Worm (Caenorhabditis elegans) whole organism, L1 larva: ENCODE results near the gene ceh-60.

Experiments
- aly-2 ChIP-seq: fragments of 150-350 bp; optimal IDR thresholded peaks from 2 replicates; lab custom pipeline; 2014; ENCODE audit warnings: missing biosample characterization, missing genetic modification characterization
- ets-5 ChIP-seq: fragments of 200-800 bp; sonication (Bioruptor generic); IDR thresholded peaks from 2 replicates; pipeline ENCODE4 v1.3.6; 2022; ENCODE audit warnings: missing genetic modification characterization, missing compliant biosample characterization
- lin-13 ChIP-seq: fragments of 150-350 bp; optimal IDR thresholded peaks from 2 replicates; lab custom pipeline; 2014; ENCODE audit warnings: missing biosample characterization, missing genetic modification reagents, missing genetic modification characterization
- mep-1 ChIP-seq: fragments of 150-350 bp; optimal IDR thresholded peaks from 2 replicates; lab custom pipeline; 2014; ENCODE audit warnings: missing biosample characterization, missing genetic modification characterization

- TF ChIP-seq lin-13 (GFP tag; lab: Kevin White, UChicago) (no peak), ets-5 (GFP tag; lab: Robert Waterston, UW) (no peak), aly-2 (tag; lab: Kevin White, UChicago) (no peak), mep-1 (no peak)
Measured at ce11 chrX:6515267-6515666, 14.7 kb downstream of the ceh-60 start.
